Worm (Caenorhabditis elegans) whole organism, early embryonic: ENCODE measurements around the gene T21E8.6.

Experiments
- B0310.2 ChIP-seq: sonication (generic microtip); optimal IDR thresholded peaks from 2 replicates; lab custom pipeline; 2016; ENCODE audit warnings: mild to moderate bottlenecking, missing genetic modification characterization, missing compliant biosample characterization
- F13C5.2 ChIP-seq: sonication (generic microtip); optimal IDR thresholded peaks from 2 replicates; lab custom pipeline; 2017; ENCODE audit warnings: mild to moderate bottlenecking, missing genetic modification characterization, inconsistent platforms, missing compliant biosample characterization
- aly-1 ChIP-seq: sonication (generic microtip); optimal IDR thresholded peaks from 2 replicates; lab custom pipeline; 2016; ENCODE audit warnings: missing genetic modification characterization, missing compliant biosample characterization
- ama-1 ChIP-seq: fragments of 150-350 bp; optimal IDR thresholded peaks from 2 replicates; lab custom pipeline; 2014
- ceh-13 ChIP-seq: fragments of 200-800 bp; sonication (Bioruptor generic); optimal IDR thresholded peaks from 2 replicates; lab custom pipeline; 2018; ENCODE audit warnings: mild to moderate bottlenecking, missing genetic modification characterization, missing compliant biosample characterization
- ceh-36 ChIP-seq: sonication (generic microtip); optimal IDR thresholded peaks from 2 replicates; lab custom pipeline; 2016; ENCODE audit warnings: missing genetic modification characterization, inconsistent platforms, missing compliant biosample characterization
- ets-7 ChIP-seq: sonication (generic microtip); optimal IDR thresholded peaks from 2 replicates; lab custom pipeline; 2016; ENCODE audit warnings: missing genotype, missing genetic modification characterization, missing compliant biosample characterization
- flt-1 ChIP-seq: fragments of 200-800 bp; sonication (Bioruptor generic); IDR thresholded peaks from 2 replicates; pipeline ENCODE4 v1.3.6; 2022; ENCODE audit warnings: missing genetic modification characterization, missing compliant biosample characterization
- hmbx-1 ChIP-seq: sonication (generic microtip); optimal IDR thresholded peaks from 2 replicates; lab custom pipeline; 2016; ENCODE audit warnings: mild to moderate bottlenecking, missing genetic modification characterization, missing compliant biosample characterization
- hmg-4 ChIP-seq: fragments of 200-800 bp; sonication (Bioruptor generic); optimal IDR thresholded peaks from 2 replicates; lab custom pipeline; 2018; ENCODE audit warnings: mild to moderate bottlenecking, missing genetic modification characterization, missing compliant biosample characterization
- hnd-1 ChIP-seq: sonication (generic microtip); optimal IDR thresholded peaks from 2 replicates; lab custom pipeline; 2016; ENCODE audit warnings: missing genetic modification characterization, missing compliant biosample characterization
- pes-1 ChIP-seq: fragments of 200-800 bp; sonication (Bioruptor generic); IDR thresholded peaks from 2 replicates; pipeline ENCODE4 v1.3.6; 2022; ENCODE audit warnings: missing genetic modification reagents, missing genetic modification characterization, missing compliant biosample characterization
- scrt-1 ChIP-seq: fragments of 200-800 bp; sonication (Bioruptor generic); IDR thresholded peaks from 2 replicates; pipeline ENCODE4 v1.3.6; 2022; ENCODE audit warnings: missing genetic modification characterization, missing compliant biosample characterization
- sea-1 ChIP-seq: fragments of 200-800 bp; sonication (Bioruptor generic); conservative IDR thresholded peaks from 2 replicates; pipeline ENCODE4 v1.3.6; 2022; ENCODE audit warnings: missing genetic modification characterization, missing compliant biosample characterization
- tbx-11 ChIP-seq: fragments of 200-800 bp; sonication (Bioruptor generic); IDR thresholded peaks from 2 replicates; pipeline ENCODE4 v1.3.6; 2022; ENCODE audit warnings: missing genetic modification characterization, missing compliant biosample characterization
- tbx-37 ChIP-seq: fragments of 200-800 bp; sonication (Bioruptor generic); conservative IDR thresholded peaks from 2 replicates; pipeline ENCODE4 v1.3.6; 2022; ENCODE audit warnings: missing genetic modification reagents, missing genetic modification characterization, missing compliant biosample characterization
- tra-4 ChIP-seq: sonication (generic microtip); optimal IDR thresholded peaks from 2 replicates; lab custom pipeline; 2017; ENCODE audit warnings: missing genetic modification characterization, missing compliant biosample characterization

Gene T21E8.6

DNA sequence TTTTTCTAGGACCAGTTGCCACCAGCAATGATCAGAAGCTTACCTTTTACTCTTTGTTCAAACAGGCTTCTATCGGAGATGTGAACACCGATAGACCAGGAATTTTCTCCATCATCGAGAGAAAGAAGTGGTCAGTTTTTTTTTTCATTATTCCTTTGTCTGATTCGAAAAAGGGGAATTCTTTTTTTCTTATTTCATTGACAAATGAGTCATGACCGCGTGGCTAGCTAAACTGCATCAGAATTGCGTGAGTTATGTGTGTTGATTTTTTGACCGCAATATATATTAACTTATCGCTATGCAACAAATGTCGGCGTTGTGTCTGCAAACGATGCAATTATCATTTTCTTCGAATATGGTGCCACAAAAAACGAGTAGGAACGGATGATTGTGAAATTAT lies 21.3 kb downstream of the T21E8.6 start:
- TF ChIP-seq tbx-37 (GFP tag; lab: Robert Waterston, UW): no peak
- no peak for TF ChIP-seq tbx-11
- TF ChIP-seq aly-1 (tag; lab: Kevin White, UChicago): no peak
- TF ChIP-seq hmbx-1 (tag; lab: Kevin White, UChicago): no peak
- TF ChIP-seq ama-1 (lab: Kevin White, UChicago): no peak
- TF ChIP-seq flt-1: no peak
- no peak for TF ChIP-seq ceh-36
- TF ChIP-seq F13C5.2: no peak

DNA sequence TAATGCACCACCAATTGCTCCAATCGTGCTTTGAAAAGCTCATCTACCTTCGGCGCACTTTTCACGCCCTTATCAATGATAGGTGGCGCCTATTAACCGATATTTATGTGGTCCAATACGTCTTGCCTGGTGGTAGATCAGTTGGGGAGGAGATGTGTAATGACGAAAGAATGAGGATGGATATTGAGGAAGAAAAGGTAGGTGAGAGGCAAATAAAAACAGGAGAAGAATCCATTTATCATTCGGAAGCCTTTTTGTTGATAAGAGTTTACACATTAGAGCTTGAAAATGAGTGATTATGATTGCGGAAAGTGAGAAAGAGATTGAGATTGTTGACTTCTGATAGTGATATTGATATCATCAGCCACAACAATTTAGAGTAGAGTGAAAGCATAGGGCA lies 25.3 kb downstream of the T21E8.6 start:
- TF ChIP-seq hnd-1 (tag; lab: Kevin White, UChicago) (no peak), F13C5.2 (no peak), tbx-37 (GFP tag; lab: Robert Waterston, UW) (no peak), tbx-11 (no peak), tra-4 (tag; lab: Kevin White, UChicago) (no peak), ceh-13 (GFP tag; lab: Kevin White, UChicago) (no peak), aly-1 (tag; lab: Kevin White, UChicago) (no peak), ceh-36 (no peak), pes-1 (GFP tag; lab: Robert Waterston, UW) (no peak), B0310.2 (tag; lab: Kevin White, UChicago) (no peak), ama-1 (lab: Kevin White, UChicago) (no peak), scrt-1 (GFP tag; lab: Robert Waterston, UW) (no peak), hmbx-1 (tag; lab: Kevin White, UChicago) (no peak), sea-1 (GFP tag; lab: Robert Waterston, UW) (no peak), ets-7 (tag; lab: Kevin White, UChicago) (no peak), hmg-4 (GFP tag; lab: Kevin White, UChicago) (no peak), flt-1 (no peak)

DNA sequence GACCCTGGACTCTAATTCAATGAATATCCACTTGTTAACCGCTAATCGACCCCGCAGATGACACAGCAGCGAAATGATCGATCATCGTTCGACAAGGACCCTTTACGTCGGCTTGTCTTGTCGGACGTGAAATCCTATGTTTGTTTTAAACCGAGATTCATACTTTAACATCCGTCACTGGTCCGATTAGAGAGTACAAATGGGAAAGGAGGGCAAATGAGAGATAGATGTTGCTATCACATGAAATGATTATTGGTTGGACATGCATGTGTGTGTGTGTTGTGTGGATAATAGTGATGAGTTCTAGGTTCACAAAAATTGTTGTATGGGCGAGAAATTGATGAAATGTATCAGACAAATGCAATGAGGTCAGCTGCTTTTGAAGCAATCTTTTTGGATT lies 27.6 kb downstream of the T21E8.6 start:
- TF ChIP-seq F13C5.2: no peak
- no peak for TF ChIP-seq ceh-36
- no peak for TF ChIP-seq ceh-13 (GFP tag; lab: Kevin White, UChicago)
- TF ChIP-seq sea-1 (GFP tag; lab: Robert Waterston, UW): no peak
- no peak for TF ChIP-seq hmg-4 (GFP tag; lab: Kevin White, UChicago)
- no peak for TF ChIP-seq ets-7 (tag; lab: Kevin White, UChicago)
- no peak for TF ChIP-seq tbx-37 (GFP tag; lab: Robert Waterston, UW)
- no peak for TF ChIP-seq tra-4 (tag; lab: Kevin White, UChicago)
- TF ChIP-seq ama-1 (lab: Kevin White, UChicago): no peak
- TF ChIP-seq tbx-11: no peak
- no peak for TF ChIP-seq hmbx-1 (tag; lab: Kevin White, UChicago)
- no peak for TF ChIP-seq pes-1 (GFP tag; lab: Robert Waterston, UW)

DNA sequence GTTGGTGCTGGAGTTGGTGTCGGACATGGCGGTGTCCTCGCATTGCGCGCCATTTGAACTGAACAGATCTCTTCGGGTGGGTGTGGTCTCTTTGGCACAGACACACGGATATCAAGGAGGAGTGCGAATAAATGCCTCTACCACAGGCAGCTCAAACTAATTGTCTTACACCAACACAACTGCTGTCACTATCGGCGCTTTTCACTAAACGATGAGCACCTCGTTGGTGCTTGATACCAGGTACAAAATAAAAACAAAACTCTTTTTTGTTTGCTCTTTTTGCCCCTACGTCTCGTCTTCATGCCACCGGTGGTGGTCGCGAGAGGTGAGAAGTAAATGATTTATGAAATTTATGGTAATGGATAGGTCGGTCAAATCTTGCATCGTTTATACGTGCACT lies 28.6 kb downstream of the T21E8.6 start, which contains the start of gene F47B10.8:
Gene F47B10.8 (minus strand): TSS at position 101 of the 400 bp plus-strand sequence.
- TF ChIP-seq B0310.2 (tag; lab: Kevin White, UChicago) (no peak), flt-1 (no peak), tbx-37 (GFP tag; lab: Robert Waterston, UW) (no peak), ceh-13 (GFP tag; lab: Kevin White, UChicago) (no peak), tra-4 (tag; lab: Kevin White, UChicago) (no peak), hnd-1 (tag; lab: Kevin White, UChicago) (no peak), pes-1 (GFP tag; lab: Robert Waterston, UW) (no peak), sea-1 (GFP tag; lab: Robert Waterston, UW) (no peak), F13C5.2 (no peak), aly-1 (tag; lab: Kevin White, UChicago) (no peak), ceh-36 (no peak), hmg-4 (GFP tag; lab: Kevin White, UChicago) (no peak), ama-1 (lab: Kevin White, UChicago) (no peak), hmbx-1 (tag; lab: Kevin White, UChicago) (no peak), ets-7 (tag; lab: Kevin White, UChicago) (no peak), scrt-1 (GFP tag; lab: Robert Waterston, UW) (no peak), tbx-11 (no peak)

DNA sequence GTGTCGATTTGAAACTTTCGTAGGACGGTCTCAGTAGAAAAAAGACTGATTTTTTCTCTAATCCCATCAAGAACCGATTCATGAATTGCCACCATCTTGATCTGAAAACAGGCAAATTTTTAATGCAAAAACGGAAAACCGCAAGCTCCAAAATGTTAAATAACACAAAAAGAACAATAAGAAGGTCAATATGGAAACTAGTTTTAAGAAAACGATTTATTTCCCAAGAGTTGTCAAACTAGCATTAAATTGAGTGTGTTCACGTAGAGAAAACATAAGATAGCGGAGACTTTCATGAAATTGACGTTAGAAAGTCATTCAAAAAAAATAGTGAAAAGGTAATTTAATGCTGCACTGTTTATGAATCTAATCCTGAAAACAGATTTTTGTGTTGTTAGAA lies 31.9 kb downstream of the T21E8.6 start, which contains the start of gene F47B10.9:
Gene F47B10.9 (minus strand): TSS at position 101 of the 400 bp plus-strand sequence.
- no peak for TF ChIP-seq tbx-37 (GFP tag; lab: Robert Waterston, UW)
- TF ChIP-seq aly-1 (tag; lab: Kevin White, UChicago): no peak
- no peak for TF ChIP-seq hnd-1 (tag; lab: Kevin White, UChicago)
- TF ChIP-seq ceh-13 (GFP tag; lab: Kevin White, UChicago): no peak
- no peak for TF ChIP-seq flt-1
- no peak for TF ChIP-seq B0310.2 (tag; lab: Kevin White, UChicago)
- no peak for TF ChIP-seq hmg-4 (GFP tag; lab: Kevin White, UChicago)
- no peak for TF ChIP-seq scrt-1 (GFP tag; lab: Robert Waterston, UW)
- no peak for TF ChIP-seq ama-1 (lab: Kevin White, UChicago)
- no peak for TF ChIP-seq ets-7 (tag; lab: Kevin White, UChicago)
- TF ChIP-seq ceh-36: no peak
- TF ChIP-seq sea-1 (GFP tag; lab: Robert Waterston, UW): no peak
- TF ChIP-seq pes-1 (GFP tag; lab: Robert Waterston, UW): no peak
- no peak for TF ChIP-seq hmbx-1 (tag; lab: Kevin White, UChicago)
- no peak for TF ChIP-seq F13C5.2
- no peak for TF ChIP-seq tbx-11
- no peak for TF ChIP-seq tra-4 (tag; lab: Kevin White, UChicago)

DNA sequence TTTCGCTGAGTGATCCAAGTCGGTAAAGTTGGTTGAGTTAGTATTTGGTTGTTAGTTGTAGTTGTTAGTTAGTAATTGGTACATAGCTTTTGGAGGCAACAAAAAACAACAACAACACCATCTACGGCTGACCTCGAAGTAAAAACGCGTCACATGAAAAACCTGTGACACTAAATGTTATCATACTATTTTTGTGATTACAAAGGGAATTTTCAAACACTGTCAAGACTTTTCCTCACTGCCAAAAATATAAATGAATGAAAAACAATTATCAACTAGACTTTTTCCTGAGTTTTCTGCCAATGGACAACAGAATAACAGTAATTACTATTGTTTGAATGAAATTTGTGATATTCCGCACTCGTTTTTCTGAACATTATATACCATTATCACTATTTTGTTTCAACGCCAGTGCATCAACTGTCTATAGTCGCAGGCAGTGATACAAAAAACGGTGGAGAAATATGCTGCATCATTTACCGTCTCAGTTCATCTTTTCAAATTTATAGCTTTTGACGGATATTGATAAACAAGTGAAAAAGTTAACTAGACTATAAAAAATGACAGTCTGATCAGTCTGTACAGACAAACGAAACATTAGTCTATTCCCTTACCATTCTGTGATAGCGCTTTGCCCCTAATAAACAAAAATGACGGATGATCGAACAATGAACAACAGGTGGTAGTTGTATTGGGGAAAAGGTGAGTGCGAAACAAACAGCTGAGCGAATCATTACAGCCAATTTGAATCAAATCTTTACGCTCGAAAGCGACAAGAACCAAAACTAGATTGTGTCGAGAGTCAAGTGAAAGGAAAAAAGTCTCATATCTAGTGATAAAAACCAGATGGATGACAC lies 32.6 kb downstream of the T21E8.6 start:
- TF ChIP-seq F13C5.2 (no peak), ceh-13 (GFP tag; lab: Kevin White, UChicago) (no peak), ets-7 (tag; lab: Kevin White, UChicago) (no peak), hmg-4 (GFP tag; lab: Kevin White, UChicago) (no peak), tra-4 (tag; lab: Kevin White, UChicago) (no peak), flt-1 (no peak), pes-1 (GFP tag; lab: Robert Waterston, UW) (no peak), tbx-11 (no peak), ama-1 (lab: Kevin White, UChicago) (no peak), scrt-1 (GFP tag; lab: Robert Waterston, UW) (no peak), hmbx-1 (tag; lab: Kevin White, UChicago) (no peak)
